Fruit fly (Drosophila melanogaster): Measurements from ENCODE around the gene Rubicon.

Rubicon gene

DNA sequence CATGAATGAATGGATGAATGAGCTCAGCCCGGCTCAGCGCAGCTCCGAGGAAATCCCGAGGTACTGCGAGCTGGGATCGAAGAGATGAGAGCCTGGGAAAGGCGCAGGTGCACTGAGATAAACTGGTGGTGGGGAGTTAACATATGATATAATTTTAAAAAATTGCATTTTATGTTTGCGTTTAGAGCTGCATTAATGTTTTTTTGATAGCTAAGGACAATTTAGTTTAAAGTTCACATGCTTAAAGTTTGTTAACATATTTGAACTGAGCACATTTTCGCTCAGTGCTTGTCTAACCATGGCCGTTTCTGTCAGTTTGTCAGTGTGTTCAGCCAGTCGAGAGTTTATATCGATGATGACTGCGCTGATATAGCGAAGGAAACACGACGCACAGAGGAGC lies 53.4 kb downstream of the Rubicon start (continued):
- TF ChIP-seq CG11723 (GFP tag; optimal IDR thresholded peaks at IDR 0.05): no peak
- peak; percentile 49 for TF ChIP-seq CG11504 (tag; optimal IDR thresholded peaks at IDR 0.05)
- no peak for TF ChIP-seq danr (GFP tag; IDR thresholded peaks at IDR 0.05)
- no peak for TF ChIP-seq CG4854 (GFP tag; optimal IDR thresholded peaks at IDR 0.05)
- TF ChIP-seq jing (GFP tag; optimal IDR thresholded peaks at IDR 0.05): no peak
- TF ChIP-seq ems (GFP tag; optimal IDR thresholded peaks at IDR 0.05): no peak
- no peak for TF ChIP-seq cas (GFP tag; IDR thresholded peaks at IDR 0.05)
- no peak for TF ChIP-seq vvl (GFP tag; IDR thresholded peaks at IDR 0.05)
- no peak for TF ChIP-seq Usf (GFP tag; optimal IDR thresholded peaks at IDR 0.05)
- TF ChIP-seq vnd (GFP tag; IDR thresholded peaks at IDR 0.05; ENCODE audit: partially characterized antibody): no peak
- no peak for TF ChIP-seq CG6254 (GFP tag; optimal IDR thresholded peaks at IDR 0.05)
- TF ChIP-seq CG12219 (GFP tag; optimal IDR thresholded peaks at IDR 0.05): no peak
- no peak for TF ChIP-seq GATAe (GFP tag; conservative IDR thresholded peaks at IDR 0.05)
- peak; percentile 0 for TF ChIP-seq CG30403 (GFP tag; optimal IDR thresholded peaks at IDR 0.05)
